Worm (Caenorhabditis elegans): Measurements from ENCODE around the gene Y70C5A.4.

Y70C5A.4 gene

ce11 chrV:16573168-16573567 is 44.4 kb upstream of the Y70C5A.4 start, which contains the start of gene str-149 (continued):
- TF ChIP-seq snpc-1.3 (tag; optimal IDR thresholded peaks at IDR 0.05; ENCODE audit: insufficient read depth): no peak
- no peak for TF ChIP-seq hlh-26 (GFP tag; conservative IDR thresholded peaks at IDR 0.05)
- no peak for TF ChIP-seq snpc-1.1 (tag; optimal IDR thresholded peaks at IDR 0.05; ENCODE audit: insufficient read depth)

- TF ChIP-seq let-607 (tag; optimal IDR thresholded peaks at IDR 0.05): no peak
- TF ChIP-seq F23B12.7 (tag; optimal IDR thresholded peaks at IDR 0.05; ENCODE audit: insufficient read depth): no peak
- no peak for TF ChIP-seq snpc-1.1 (tag; optimal IDR thresholded peaks at IDR 0.05; ENCODE audit: insufficient read depth)
- no peak for TF ChIP-seq lin-54 (GFP tag; optimal IDR thresholded peaks at IDR 0.05)
- no peak for TF ChIP-seq lin-26 (GFP tag; IDR thresholded peaks at IDR 0.05)
- TF ChIP-seq let-526 (GFP tag; IDR thresholded peaks at IDR 0.05): no peak
- TF ChIP-seq attf-5 (GFP tag; optimal IDR thresholded peaks at IDR 0.05): no peak
- no peak for TF ChIP-seq madf-3 (GFP tag; IDR thresholded peaks at IDR 0.05)
- TF ChIP-seq nfyb-1 (GFP tag; IDR thresholded peaks at IDR 0.05): no peak
- TF ChIP-seq attf-6 (GFP tag; IDR thresholded peaks at IDR 0.05): no peak
- TF ChIP-seq dox-1 (GFP tag; IDR thresholded peaks at IDR 0.05): no peak
- no peak for TF ChIP-seq zfh-2 (GFP tag; conservative IDR thresholded peaks at IDR 0.05)
- TF ChIP-seq nhr-80 (tag; optimal IDR thresholded peaks at IDR 0.05): no peak
- no peak for TF ChIP-seq Y67H2A.10 (GFP tag; conservative IDR thresholded peaks at IDR 0.05)
- no peak for TF ChIP-seq ztf-3 (GFP tag; optimal IDR thresholded peaks at IDR 0.05)
- TF ChIP-seq madf-8 (GFP tag; conservative IDR thresholded peaks at IDR 0.05): no peak
- no peak for TF ChIP-seq sdz-38 (tag; optimal IDR thresholded peaks at IDR 0.05)
- no peak for TF ChIP-seq efl-1 (GFP tag; optimal IDR thresholded peaks at IDR 0.05)
- TF ChIP-seq ztf-25 (GFP tag; IDR thresholded peaks at IDR 0.05): no peak
These were observed 41.7 kb upstream of the Y70C5A.4 start, which contains the start of gene str-151 for ce11 chrV:16575900-16576299. str-151 (plus strand) TSS chrV:16576200.

- no peak for TF ChIP-seq unc-130 (GFP tag; optimal IDR thresholded peaks at IDR 0.05)
- no peak for TF ChIP-seq akir-1 (GFP tag; optimal IDR thresholded peaks at IDR 0.05)
These were observed 37.1 kb upstream of the Y70C5A.4 start, which contains the start of gene nhr-271 for ce11 chrV:16580424-16580823. nhr-271 (minus strand) TSS chrV:16580524.

- no peak for TF ChIP-seq pha-4 (tag; optimal IDR thresholded peaks at IDR 0.05)
- no peak for TF ChIP-seq F57A8.1 (GFP tag; optimal IDR thresholded peaks at IDR 0.05)
- TF ChIP-seq Y67H2A.10 (GFP tag; conservative IDR thresholded peaks at IDR 0.05): no peak
- TF ChIP-seq attf-3 (GFP tag; conservative IDR thresholded peaks at IDR 0.05): no peak
- no peak for TF ChIP-seq cebp-1 (GFP tag; IDR thresholded peaks at IDR 0.05)
- no peak for TF ChIP-seq cebp-1 (tag; optimal IDR thresholded peaks at IDR 0.05)
- TF ChIP-seq nhr-27 (tag; optimal IDR thresholded peaks at IDR 0.05): no peak
These were observed 36.5 kb upstream of the Y70C5A.4 start for ce11 chrV:16581061-16581460.

DNA sequence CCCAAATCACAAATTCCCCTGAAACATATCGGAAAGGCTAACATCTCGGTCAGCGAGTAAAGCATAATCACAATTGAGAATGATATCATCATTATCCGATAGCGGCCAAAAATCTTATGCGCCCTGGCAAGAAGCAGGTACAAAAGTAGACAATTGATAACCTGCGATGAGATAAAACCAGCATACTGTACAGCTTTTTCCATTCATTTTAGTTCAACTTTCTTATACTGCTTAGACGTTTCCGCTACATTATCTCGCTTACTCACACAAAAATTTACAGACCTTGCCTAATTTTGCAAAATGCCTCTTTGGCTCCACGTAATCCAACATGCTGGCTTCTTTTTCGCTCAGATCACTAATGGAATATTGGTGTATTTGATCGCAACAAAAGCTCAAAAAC is 34.6 kb upstream of the Y70C5A.4 start, which contains the start of gene str-150:
Gene str-150 (plus strand): TSS at position 301 of the 400 bp plus-strand sequence.
- TF ChIP-seq cebp-1 (GFP tag; IDR thresholded peaks at IDR 0.05) (no peak), cebp-1 (tag; optimal IDR thresholded peaks at IDR 0.05) (no peak), egl-44 (GFP tag; IDR thresholded peaks at IDR 0.05) (no peak), Y53F4B.3 (GFP tag; IDR thresholded peaks at IDR 0.05) (no peak), Y95B8A.8 (GFP tag; IDR thresholded peaks at IDR 0.05) (no peak)
